Worm (Caenorhabditis elegans) whole organism, L2 larva: ENCODE data around the gene dhs-31.

Experiments
- C34F6.9 ChIP-seq: fragments of 150-350 bp; optimal IDR thresholded peaks from 2 replicates; lab custom pipeline; 2014; ENCODE audit warnings: missing biosample characterization, missing genetic modification characterization
- F13H6.1 ChIP-seq: sonication (generic microtip); optimal IDR thresholded peaks from 2 replicates; lab custom pipeline; 2016; ENCODE audit warnings: missing genetic modification characterization, missing compliant biosample characterization
- R02D3.7 ChIP-seq: fragments of 150-350 bp; optimal IDR thresholded peaks from 2 replicates; lab custom pipeline; 2014; ENCODE audit warnings: missing biosample characterization, missing genetic modification characterization
- Y55F3AM.14 ChIP-seq: fragments of 200-800 bp; sonication (Bioruptor generic); optimal IDR thresholded peaks from 2 replicates; lab custom pipeline; 2018; ENCODE audit warnings: mild to moderate bottlenecking, missing genetic modification characterization, missing compliant biosample characterization
- alr-1 ChIP-seq: fragments of 150-350 bp; optimal IDR thresholded peaks from 2 replicates; lab custom pipeline; 2014; ENCODE audit warnings: missing biosample characterization, missing genetic modification characterization
- aly-2 ChIP-seq: fragments of 150-350 bp; optimal IDR thresholded peaks from 2 replicates; lab custom pipeline; 2014; ENCODE audit warnings: missing biosample characterization, missing genetic modification characterization
- blmp-1 ChIP-seq: sonication (generic microtip); optimal IDR thresholded peaks from 2 replicates; lab custom pipeline; 2017; ENCODE audit warnings: missing genetic modification characterization, mild to moderate bottlenecking, missing compliant biosample characterization, antibody characterized with exemption, moderate library complexity; ENCODE audit not compliant: insufficient read depth
- ceh-82 ChIP-seq: fragments of 150-350 bp; optimal IDR thresholded peaks from 2 replicates; lab custom pipeline; 2014; ENCODE audit warnings: missing biosample characterization, missing genetic modification characterization
- crh-2 ChIP-seq: sonication (generic microtip); optimal IDR thresholded peaks from 2 replicates; lab custom pipeline; 2017; ENCODE audit warnings: missing biosample characterization, missing genetic modification characterization
- dmd-4 ChIP-seq: sonication (generic microtip); optimal IDR thresholded peaks from 2 replicates; lab custom pipeline; 2017; ENCODE audit warnings: missing biosample characterization, missing genetic modification characterization
- egl-27 ChIP-seq: sonication (generic microtip); optimal IDR thresholded peaks from 3 replicates; lab custom pipeline; 2017; ENCODE audit warnings: missing biosample characterization, missing genetic modification reagents, missing genetic modification characterization
- elt-1 ChIP-seq: fragments of 150-350 bp; optimal IDR thresholded peaks from 2 replicates; lab custom pipeline; 2014; ENCODE audit warnings: missing biosample characterization, missing genetic modification characterization
- fos-1 ChIP-seq: fragments of 150-350 bp; optimal IDR thresholded peaks from 2 replicates; lab custom pipeline; 2014; ENCODE audit warnings: missing biosample characterization, missing genetic modification characterization
- gmeb-1 ChIP-seq: fragments of 150-350 bp; optimal IDR thresholded peaks from 2 replicates; lab custom pipeline; 2014; ENCODE audit warnings: missing biosample characterization, missing genetic modification characterization
- lin-13 ChIP-seq: fragments of 150-350 bp; optimal IDR thresholded peaks from 2 replicates; lab custom pipeline; 2014; ENCODE audit warnings: missing biosample characterization, missing genetic modification reagents, missing genetic modification characterization
- lin-39 ChIP-seq: fragments of 150-350 bp; optimal IDR thresholded peaks from 2 replicates; lab custom pipeline; 2014; ENCODE audit warnings: missing biosample characterization, missing genetic modification reagents, missing genetic modification characterization
- lsy-2 ChIP-seq, 2 experiments: fragments of 150-350 bp in 1 of 2; sonication (generic microtip) in 1 of 2; optimal IDR thresholded peaks; 2 replicates each; lab custom pipeline; 2014 to 2017; ENCODE audit warnings: missing biosample characterization in 2 of 2, missing genetic modification characterization in 2 of 2
- mab-5 ChIP-seq: fragments of 150-350 bp; optimal IDR thresholded peaks from 2 replicates; lab custom pipeline; 2014; ENCODE audit warnings: missing biosample characterization, missing genetic modification characterization
- mbf-1 ChIP-seq: sonication (generic microtip); optimal IDR thresholded peaks from 2 replicates; lab custom pipeline; 2017; ENCODE audit warnings: missing biosample characterization, missing genetic modification characterization
- nhr-10 ChIP-seq: sonication (generic microtip); optimal IDR thresholded peaks from 2 replicates; lab custom pipeline; 2017; ENCODE audit warnings: missing biosample characterization, missing genetic modification characterization
- nhr-11 ChIP-seq: fragments of 150-350 bp; optimal IDR thresholded peaks from 2 replicates; lab custom pipeline; 2014; ENCODE audit warnings: missing biosample characterization, missing genetic modification characterization
- nhr-12 ChIP-seq: fragments of 150-350 bp; optimal IDR thresholded peaks from 2 replicates; lab custom pipeline; 2014; ENCODE audit warnings: missing biosample characterization, missing genetic modification characterization
- nhr-129 ChIP-seq: fragments of 150-350 bp; optimal IDR thresholded peaks from 2 replicates; lab custom pipeline; 2014; ENCODE audit warnings: missing biosample characterization, missing genetic modification characterization
- nhr-21 ChIP-seq: fragments of 150-350 bp; optimal IDR thresholded peaks from 2 replicates; lab custom pipeline; 2014; ENCODE audit warnings: missing biosample characterization, missing genetic modification characterization
- nhr-23 ChIP-seq: fragments of 150-350 bp; optimal IDR thresholded peaks from 2 replicates; lab custom pipeline; 2014; ENCODE audit warnings: missing biosample characterization, missing genetic modification reagents, missing genetic modification characterization
- nhr-77 ChIP-seq: fragments of 150-350 bp; optimal IDR thresholded peaks from 2 replicates; lab custom pipeline; 2014; ENCODE audit warnings: missing biosample characterization, missing genetic modification characterization
- peb-1 ChIP-seq: fragments of 150-350 bp; optimal IDR thresholded peaks from 2 replicates; lab custom pipeline; 2014; ENCODE audit warnings: missing biosample characterization, missing genetic modification characterization
- skn-1 ChIP-seq: sonication (generic microtip); optimal IDR thresholded peaks from 2 replicates; lab custom pipeline; 2017; ENCODE audit warnings: missing biosample characterization, missing genetic modification characterization
- sma-3 ChIP-seq: sonication (generic microtip); optimal IDR thresholded peaks from 2 replicates; lab custom pipeline; 2016; ENCODE audit warnings: missing genetic modification reagents, missing genetic modification characterization, missing compliant biosample characterization
- sma-9 ChIP-seq, 2 experiments: fragments of 150-350 bp in 1 of 2; sonication (generic microtip) in 1 of 2; optimal IDR thresholded peaks; 2 replicates each; lab custom pipeline; 2014 to 2016; ENCODE audit warnings: missing genetic modification characterization in 2 of 2, mild to moderate bottlenecking in 1 of 2, missing biosample characterization in 1 of 2, missing compliant biosample characterization in 1 of 2, missing genetic modification reagents in 1 of 2, moderate library complexity in 1 of 2
- unc-62 ChIP-seq: fragments of 150-350 bp; optimal IDR thresholded peaks from 2 replicates; lab custom pipeline; 2014; ENCODE audit warnings: missing biosample characterization, missing genetic modification reagents, missing genetic modification characterization
- zag-1 ChIP-seq: fragments of 150-350 bp; optimal IDR thresholded peaks from 2 replicates; lab custom pipeline; 2014; ENCODE audit warnings: missing biosample characterization, missing genetic modification characterization
- ztf-11 ChIP-seq: sonication (generic microtip); optimal IDR thresholded peaks from 2 replicates; lab custom pipeline; 2017; ENCODE audit warnings: missing biosample characterization, missing genetic modification characterization
- ztf-4 ChIP-seq: fragments of 150-350 bp; optimal IDR thresholded peaks from 2 replicates; lab custom pipeline; 2014; ENCODE audit warnings: missing biosample characterization, missing genetic modification characterization

Gene dhs-31

DNA sequence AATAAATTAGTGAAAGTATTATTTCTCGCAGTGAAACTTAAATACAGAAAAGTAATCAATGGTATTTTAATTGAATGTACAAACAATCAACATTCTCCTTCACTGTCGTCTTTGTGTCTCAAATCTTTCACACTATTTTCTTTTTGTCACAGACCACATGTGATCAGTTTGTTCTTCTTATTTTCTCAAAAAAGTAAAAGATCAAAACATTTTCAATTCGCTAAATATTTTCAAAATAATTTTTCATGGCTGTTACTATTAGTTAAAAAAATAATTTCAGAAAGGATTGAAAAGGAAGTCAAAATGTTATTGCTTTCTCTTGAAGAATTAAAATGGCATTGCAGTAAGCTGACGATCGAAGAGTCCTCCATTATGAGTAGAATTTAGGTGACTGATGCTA is at the start of gene dhs-31:
TSS of gene dhs-31 (minus strand) at position 101 of the 400 bp plus-strand sequence.
- TF ChIP-seq gmeb-1 (tag; lab: Kevin White, UChicago) (no peak), C34F6.9 (tag; lab: Kevin White, UChicago) (no peak), nhr-11 (no peak), nhr-129 (tag; lab: Kevin White, UChicago) (no peak), nhr-77 (no peak), F13H6.1 (tag; lab: Kevin White, UChicago) (no peak), nhr-10 (tag; lab: Kevin White, UChicago) (no peak), zag-1 (tag; lab: Kevin White, UChicago) (no peak), nhr-23 (tag; lab: Kevin White, UChicago) (no peak), fos-1 (tag; lab: Kevin White, UChicago) (no peak), nhr-21 (tag; lab: Kevin White, UChicago) (no peak), aly-2 (no peak), crh-2 (tag; lab: Kevin White, UChicago) (no peak), lin-39 (tag; lab: Kevin White, UChicago) (no peak)
- TF ChIP-seq, all 48 proteins: peak for 0

DNA sequence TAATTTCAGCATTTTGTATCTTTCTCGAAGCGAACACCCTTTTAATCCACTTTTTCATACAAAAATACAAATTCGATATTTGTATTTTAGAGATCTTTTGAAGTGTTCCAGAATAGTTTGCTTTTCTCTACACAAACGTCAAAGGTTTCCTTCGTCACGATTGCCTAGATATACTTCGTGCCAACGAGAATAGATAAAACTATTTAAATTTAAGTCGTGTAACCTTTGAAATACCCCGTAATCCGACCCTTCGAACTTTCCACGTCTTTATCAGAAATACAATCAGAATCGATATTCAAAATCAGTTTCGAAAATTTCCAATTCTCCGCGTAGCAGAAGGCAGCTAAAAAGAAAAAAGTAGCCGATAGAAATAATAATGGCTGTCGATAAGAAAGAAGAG is 49.7 kb upstream of the dhs-31 start, which contains the start of gene ttbk-5:
TSS of gene ttbk-5 (plus strand) at position 301 of the 400 bp plus-strand sequence.
- TF ChIP-seq ceh-82 = no peak
- no peak for TF ChIP-seq alr-1 (tag; lab: Kevin White, UChicago)
- TF ChIP-seq nhr-11 = no peak
- no peak for TF ChIP-seq nhr-77
- no peak for TF ChIP-seq Y55F3AM.14

DNA sequence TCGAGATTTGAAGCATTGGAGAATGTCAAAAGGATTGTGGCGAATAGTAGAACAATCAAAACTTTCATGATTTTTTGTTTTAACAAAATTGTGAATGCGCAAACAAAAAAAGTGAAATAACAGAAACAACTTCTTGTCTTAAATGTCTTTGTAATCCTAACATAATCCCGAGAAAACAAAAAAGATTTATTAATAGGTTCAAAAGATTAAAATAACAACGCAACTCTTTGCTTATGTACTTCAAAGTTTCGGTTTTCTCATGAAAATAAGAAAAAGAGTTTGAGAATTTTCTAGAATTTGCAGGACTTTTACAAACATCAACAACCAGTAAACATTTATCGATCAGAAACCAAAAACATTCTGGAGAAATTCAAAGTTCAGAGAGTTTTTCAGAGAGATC is 49.1 kb upstream of the dhs-31 start, which contains the start of gene ttr-39:
TSS of gene ttr-39 (minus strand) at position 101 of the 400 bp plus-strand sequence.
- TF ChIP-seq skn-1 = no peak
- TF ChIP-seq ztf-11 (tag; lab: Kevin White, UChicago) = no peak
- TF ChIP-seq mab-5 (tag; lab: Kevin White, UChicago) = no peak
- no peak for TF ChIP-seq R02D3.7 (tag; lab: Kevin White, UChicago)
- no peak for TF ChIP-seq unc-62
- no peak for TF ChIP-seq nhr-12 (tag; lab: Kevin White, UChicago)
- no peak for TF ChIP-seq aly-2
- no peak for TF ChIP-seq dmd-4 (tag; lab: Kevin White, UChicago)

DNA sequence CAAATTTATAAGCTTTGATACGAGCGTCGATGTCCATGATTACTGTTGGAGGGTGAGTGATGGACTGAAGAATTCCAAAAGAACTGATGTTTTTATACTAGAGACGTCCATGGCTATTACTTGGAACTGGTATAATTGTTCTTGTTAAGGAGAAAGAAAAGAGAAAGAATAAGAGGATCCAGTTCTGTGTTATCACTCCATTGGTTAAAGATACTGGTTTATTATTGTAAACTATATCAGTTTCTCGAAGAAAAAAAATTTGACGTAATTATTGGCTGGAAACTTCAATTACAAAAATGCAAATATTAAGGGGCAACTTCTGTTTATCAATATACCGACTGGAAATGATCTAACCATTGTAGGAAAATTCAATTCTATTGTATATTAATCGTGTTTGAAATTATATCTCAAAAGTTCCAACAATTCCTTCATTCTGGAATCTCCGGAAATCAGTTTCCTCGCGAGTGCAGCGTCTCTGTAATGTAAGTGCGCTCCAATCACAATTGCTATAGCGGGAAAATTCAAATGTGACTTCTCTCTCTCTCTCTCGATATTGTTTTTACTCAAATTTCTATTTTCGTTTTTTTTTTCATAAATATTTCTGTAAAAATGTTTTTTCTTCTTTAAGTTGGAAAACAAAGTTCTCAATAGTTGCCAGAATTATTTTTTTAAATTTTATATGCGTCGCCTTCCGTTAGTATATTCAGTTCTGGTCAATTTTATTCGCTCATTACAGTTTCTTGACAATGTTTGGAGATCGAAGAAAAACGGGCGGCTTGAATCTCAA is 44.9 kb upstream of the dhs-31 start, which contains the start of the genes col-2 and ndc-80:
TSS of gene col-2 (minus strand) at position 51 of the 787 bp plus-strand sequence.
TSS of gene ndc-80 (plus strand) at position 737 of the 787 bp plus-strand sequence.
- TF ChIP-seq blmp-1 (peak; percentile 15), gmeb-1 (tag; lab: Kevin White, UChicago) (peak; percentile 82), C34F6.9 (tag; lab: Kevin White, UChicago) (peak; percentile 89), sma-9 (GFP tag; optimal IDR thresholded peaks at IDR 0.05; lab: Kevin White, UChicago) (peak; percentile 71), sma-9 (tag; optimal IDR thresholded peaks at IDR 0.05; lab: Kevin White, UChicago) (no peak), mab-5 (tag; lab: Kevin White, UChicago) (peak; percentile 26), dmd-4 (tag; lab: Kevin White, UChicago) (no peak), elt-1 (no peak), sma-3 (GFP tag; lab: Kevin White, UChicago) (peak; percentile 69), egl-27 (tag; lab: Kevin White, UChicago) (peak; percentile 0), nhr-129 (tag; lab: Kevin White, UChicago) (peak; percentile 84), lin-13 (GFP tag; lab: Kevin White, UChicago) (no peak), nhr-21 (tag; lab: Kevin White, UChicago) (peak; percentile 13), ztf-4 (tag; lab: Kevin White, UChicago) (no peak), lsy-2 (tag; optimal IDR thresholded peaks at IDR 0.05; lab: Kevin White, UChicago) (peak in 1 of 2 experiments; percentile 85), peb-1 (tag; lab: Kevin White, UChicago) (no peak), mbf-1 (no peak), nhr-77 (peak; percentile 5)
